Fruit fly (Drosophila melanogaster): ENCODE results near the gene Ubr3.

dm6 chrX:7995171-7995747 lies 59.6 kb downstream of the Ubr3 start, which contains the start of gene Tbh:
- TF ChIP-seq Dll (optimal IDR thresholded peaks at IDR 0.05) (no peak), psq (optimal IDR thresholded peaks at IDR 0.05) (no peak)

All from whole organism.